Fruit fly (Drosophila melanogaster) Kc167 (cell line): ENCODE data around the gene Actn.

Experiments
- Myc ChIP-seq: fragments of >200 bp; optimal IDR thresholded peaks from 2 replicates; lab custom pipeline; 2017; ENCODE audit warnings: missing external identifiers
- Sin3A ChIP-seq: fragments of >200 bp; optimal IDR thresholded peaks from 2 replicates; lab custom pipeline; 2018; ENCODE audit warnings: missing external identifiers
- psq ChIP-seq: fragments of >200 bp; optimal IDR thresholded peaks from 2 replicates; lab custom pipeline; 2017; ENCODE audit warnings: missing external identifiers

- TF ChIP-seq Sin3A: no peak
- TF ChIP-seq psq (lab: Kevin White, UChicago): no peak
- no peak for TF ChIP-seq Myc (lab: Kevin White, UChicago)
Observed at dm6 chrX:2032821-2033436, 9.2 kb downstream of the Actn start.
